Worm (Caenorhabditis elegans) whole organism, L2 larva: Measurements from ENCODE around the gene vha-19.
"Not testable (repeated sequence)": the region's sequence is repeated elsewhere in the genome, so short reads cannot be mapped to it uniquely, and the experiment has no call there.

Experiments used
- C34F6.9 ChIP-seq: fragments of 150-350 bp; optimal IDR thresholded peaks from 2 replicates; lab custom pipeline; 2014; ENCODE audit warnings: missing biosample characterization, missing genetic modification characterization
- Y55F3AM.14 ChIP-seq: fragments of 200-800 bp; sonication (Bioruptor generic); optimal IDR thresholded peaks from 2 replicates; lab custom pipeline; 2018; ENCODE audit warnings: mild to moderate bottlenecking, missing genetic modification characterization, missing compliant biosample characterization
- alr-1 ChIP-seq: fragments of 150-350 bp; optimal IDR thresholded peaks from 2 replicates; lab custom pipeline; 2014; ENCODE audit warnings: missing biosample characterization, missing genetic modification characterization
- ama-1 ChIP-seq: fragments of 150-350 bp; optimal IDR thresholded peaks from 2 replicates; lab custom pipeline; 2018; ENCODE audit warnings: inconsistent platforms
- blmp-1 ChIP-seq: sonication (generic microtip); optimal IDR thresholded peaks from 2 replicates; lab custom pipeline; 2017; ENCODE audit warnings: missing genetic modification characterization, mild to moderate bottlenecking, missing compliant biosample characterization, antibody characterized with exemption, moderate library complexity; ENCODE audit not compliant: insufficient read depth
- ceh-82 ChIP-seq: fragments of 150-350 bp; optimal IDR thresholded peaks from 2 replicates; lab custom pipeline; 2014; ENCODE audit warnings: missing biosample characterization, missing genetic modification characterization
- crh-2 ChIP-seq: sonication (generic microtip); optimal IDR thresholded peaks from 2 replicates; lab custom pipeline; 2017; ENCODE audit warnings: missing biosample characterization, missing genetic modification characterization
- dmd-4 ChIP-seq: sonication (generic microtip); optimal IDR thresholded peaks from 2 replicates; lab custom pipeline; 2017; ENCODE audit warnings: missing biosample characterization, missing genetic modification characterization
- elt-1 ChIP-seq: fragments of 150-350 bp; optimal IDR thresholded peaks from 2 replicates; lab custom pipeline; 2014; ENCODE audit warnings: missing biosample characterization, missing genetic modification characterization
- fos-1 ChIP-seq: fragments of 150-350 bp; optimal IDR thresholded peaks from 2 replicates; lab custom pipeline; 2014; ENCODE audit warnings: missing biosample characterization, missing genetic modification characterization
- gmeb-1 ChIP-seq: fragments of 150-350 bp; optimal IDR thresholded peaks from 2 replicates; lab custom pipeline; 2014; ENCODE audit warnings: missing biosample characterization, missing genetic modification characterization
- lin-13 ChIP-seq: fragments of 150-350 bp; optimal IDR thresholded peaks from 2 replicates; lab custom pipeline; 2014; ENCODE audit warnings: missing biosample characterization, missing genetic modification reagents, missing genetic modification characterization
- lin-39 ChIP-seq: fragments of 150-350 bp; optimal IDR thresholded peaks from 2 replicates; lab custom pipeline; 2014; ENCODE audit warnings: missing biosample characterization, missing genetic modification reagents, missing genetic modification characterization
- lsy-2 ChIP-seq, 2 experiments: fragments of 150-350 bp in 1 of 2; sonication (generic microtip) in 1 of 2; optimal IDR thresholded peaks; 2 replicates each; lab custom pipeline; 2014 to 2017; ENCODE audit warnings: missing biosample characterization in 2 of 2, missing genetic modification characterization in 2 of 2
- mbf-1 ChIP-seq: sonication (generic microtip); optimal IDR thresholded peaks from 2 replicates; lab custom pipeline; 2017; ENCODE audit warnings: missing biosample characterization, missing genetic modification characterization
- mdl-1 ChIP-seq, 2 experiments: fragments of 150-350 bp in 1 of 2; sonication (generic microtip) in 1 of 2; optimal IDR thresholded peaks; 2 replicates each; lab custom pipeline; 2017; ENCODE audit warnings: missing biosample characterization in 2 of 2, missing genetic modification characterization in 2 of 2
- nhr-12 ChIP-seq: fragments of 150-350 bp; optimal IDR thresholded peaks from 2 replicates; lab custom pipeline; 2014; ENCODE audit warnings: missing biosample characterization, missing genetic modification characterization
- nhr-129 ChIP-seq: fragments of 150-350 bp; optimal IDR thresholded peaks from 2 replicates; lab custom pipeline; 2014; ENCODE audit warnings: missing biosample characterization, missing genetic modification characterization
- nhr-21 ChIP-seq: fragments of 150-350 bp; optimal IDR thresholded peaks from 2 replicates; lab custom pipeline; 2014; ENCODE audit warnings: missing biosample characterization, missing genetic modification characterization
- nhr-23 ChIP-seq: fragments of 150-350 bp; optimal IDR thresholded peaks from 2 replicates; lab custom pipeline; 2014; ENCODE audit warnings: missing biosample characterization, missing genetic modification reagents, missing genetic modification characterization
- nhr-237 ChIP-seq: fragments of 150-350 bp; optimal IDR thresholded peaks from 2 replicates; lab custom pipeline; 2014; ENCODE audit warnings: missing biosample characterization, missing genetic modification characterization
- nhr-6 ChIP-seq: fragments of 150-350 bp; optimal IDR thresholded peaks from 2 replicates; lab custom pipeline; 2014; ENCODE audit warnings: missing biosample characterization, missing genetic modification characterization
- nhr-77 ChIP-seq: fragments of 150-350 bp; optimal IDR thresholded peaks from 2 replicates; lab custom pipeline; 2014; ENCODE audit warnings: missing biosample characterization, missing genetic modification characterization
- sem-4 ChIP-seq: fragments of 150-350 bp; optimal IDR thresholded peaks from 2 replicates; lab custom pipeline; 2014; ENCODE audit warnings: missing biosample characterization, missing genetic modification reagents, missing genetic modification characterization
- sma-3 ChIP-seq: sonication (generic microtip); optimal IDR thresholded peaks from 2 replicates; lab custom pipeline; 2016; ENCODE audit warnings: missing genetic modification reagents, missing genetic modification characterization, missing compliant biosample characterization
- sma-9 ChIP-seq, 2 experiments: fragments of 150-350 bp in 1 of 2; sonication (generic microtip) in 1 of 2; optimal IDR thresholded peaks; 2 replicates each; lab custom pipeline; 2014 to 2016; ENCODE audit warnings: missing genetic modification characterization in 2 of 2, mild to moderate bottlenecking in 1 of 2, missing biosample characterization in 1 of 2, missing compliant biosample characterization in 1 of 2, missing genetic modification reagents in 1 of 2, moderate library complexity in 1 of 2
- snpc-4 ChIP-seq: fragments of 150-350 bp; optimal IDR thresholded peaks from 2 replicates; lab custom pipeline; 2014; ENCODE audit warnings: missing biosample characterization, missing genetic modification characterization
- unc-39 ChIP-seq: fragments of 150-350 bp; optimal IDR thresholded peaks from 2 replicates; lab custom pipeline; 2014; ENCODE audit warnings: missing biosample characterization, missing genetic modification characterization
- unc-55 ChIP-seq: fragments of 150-350 bp; sonication (generic microtip); optimal IDR thresholded peaks from 3 replicates; lab custom pipeline; 2014; ENCODE audit warnings: missing biosample characterization, missing genetic modification reagents, missing genetic modification characterization
- unc-62 ChIP-seq: fragments of 150-350 bp; optimal IDR thresholded peaks from 2 replicates; lab custom pipeline; 2014; ENCODE audit warnings: missing biosample characterization, missing genetic modification reagents, missing genetic modification characterization
- ztf-1 ChIP-seq: fragments of 200-800 bp; sonication (Bioruptor generic); conservative IDR thresholded peaks from 2 replicates; pipeline ENCODE4 v1.3.6; 2022; ENCODE audit warnings: missing genetic modification characterization, missing compliant biosample characterization
- ztf-11 ChIP-seq: sonication (generic microtip); optimal IDR thresholded peaks from 2 replicates; lab custom pipeline; 2017; ENCODE audit warnings: missing biosample characterization, missing genetic modification characterization

The vha-19 gene

DNA sequence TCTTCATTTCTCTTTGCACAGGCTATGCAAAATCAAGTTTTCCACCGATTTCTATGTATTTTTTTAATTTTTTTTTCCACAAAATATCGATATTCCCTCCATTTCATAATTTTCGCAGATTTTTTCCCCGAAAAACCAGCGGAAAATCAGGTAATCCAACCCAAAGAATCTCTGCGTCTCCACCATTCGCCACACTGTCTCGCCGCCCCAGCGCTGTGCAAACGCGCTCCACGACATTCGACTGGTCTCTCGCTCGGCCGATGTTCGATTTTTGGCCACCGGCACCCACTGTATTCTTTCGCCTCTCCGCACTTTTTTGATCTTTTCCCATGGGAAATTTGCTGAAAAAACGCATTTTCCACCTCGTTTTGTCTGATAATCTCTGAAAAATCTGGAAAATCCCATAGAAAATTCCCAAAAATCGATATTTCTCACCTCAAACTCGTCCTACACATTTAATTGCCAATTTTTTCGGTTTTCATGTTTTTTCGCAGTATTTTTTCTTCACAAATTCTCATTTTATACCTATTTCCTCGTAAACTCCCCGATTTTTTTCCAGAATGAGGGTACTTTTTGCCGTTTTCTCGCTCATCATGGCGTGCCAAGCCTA, at the start of gene vha-19:
Gene vha-19, plus strand, starts transcription at position 560 of the 610 bp plus-strand sequence.
- peak in 1 of 2 experiments; percentile 42 for TF ChIP-seq lsy-2 (tag; optimal IDR thresholded peaks at IDR 0.05; lab: Kevin White, UChicago)
- peak; percentile 34 for TF ChIP-seq unc-55 (GFP tag; lab: Kevin White, UChicago)
- peak; percentile 11 for TF ChIP-seq C34F6.9 (tag; lab: Kevin White, UChicago)
- TF ChIP-seq nhr-6 (tag; lab: Kevin White, UChicago) = no peak
- peak; percentile 8 for TF ChIP-seq fos-1 (tag; lab: Kevin White, UChicago)
- no peak for TF ChIP-seq Y55F3AM.14 (GFP tag; lab: Kevin White, UChicago)
- TF ChIP-seq ztf-11 (tag; lab: Kevin White, UChicago) = no peak
- peak; percentile 20 for TF ChIP-seq crh-2 (tag; lab: Kevin White, UChicago)
- TF ChIP-seq, all 48 proteins: peak for 5

DNA sequence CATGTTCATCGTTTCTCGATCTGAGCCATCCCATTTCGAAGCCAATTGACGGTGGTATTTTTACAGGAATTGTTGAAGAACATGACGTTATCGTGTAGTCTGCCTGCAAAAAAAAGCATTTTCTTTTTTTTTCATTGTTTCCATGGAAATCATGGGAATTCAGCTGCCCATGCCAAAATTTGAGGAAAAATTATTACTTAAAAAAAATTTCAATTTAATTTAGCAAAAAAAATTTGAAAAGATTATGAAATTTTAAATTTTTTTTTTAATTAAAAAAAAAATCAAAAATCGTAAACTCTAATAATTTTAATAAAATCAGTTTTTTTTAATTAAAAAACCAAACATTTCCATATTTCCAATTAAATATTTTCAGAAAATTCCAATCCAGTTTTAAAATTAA, 37.2 kb upstream of the vha-19 start, which contains the start of gene F42A6.5:
Gene F42A6.5, minus strand, starts transcription at position 101 of the 400 bp plus-strand sequence.
- not testable (repeated sequence) for TF ChIP-seq alr-1, nhr-23, nhr-237 (tag; lab: Kevin White, UChicago)

- TF ChIP-seq mbf-1 (no peak), gmeb-1 (peak; percentile 39), elt-1 (tag; lab: Kevin White, UChicago) (no peak), lin-39 (tag; lab: Kevin White, UChicago) (no peak), ztf-1 (GFP tag; lab: Robert Waterston, UW) (no peak), dmd-4 (tag; lab: Kevin White, UChicago) (no peak), nhr-77 (tag; lab: Kevin White, UChicago) (no peak), lin-13 (GFP tag; lab: Kevin White, UChicago) (peak; percentile 13), lsy-2 (tag; optimal IDR thresholded peaks at IDR 0.05; lab: Kevin White, UChicago) (peak in 1 of 2 experiments; percentile 33), sma-9 (GFP tag; optimal IDR thresholded peaks at IDR 0.05; lab: Kevin White, UChicago) (peak; percentile 29), sma-9 (tag; optimal IDR thresholded peaks at IDR 0.05; lab: Kevin White, UChicago) (no peak), nhr-12 (tag; lab: Kevin White, UChicago) (no peak), alr-1 (tag; lab: Kevin White, UChicago) (no peak), nhr-21 (tag; lab: Kevin White, UChicago) (peak; percentile 11), ama-1 (lab: Kevin White, UChicago) (peak; percentile 72), blmp-1 (tag; lab: Kevin White, UChicago) (no peak), unc-39 (no peak), sem-4 (tag; lab: Kevin White, UChicago) (peak; percentile 4), C34F6.9 (tag; lab: Kevin White, UChicago) (no peak), nhr-6 (tag; lab: Kevin White, UChicago) (no peak), unc-62 (GFP tag; lab: Kevin White, UChicago) (no peak)
- TF ChIP-seq, all 48 proteins: peak for 7
Measured at ce11 chrIV:3336585-3336984, 32.4 kb upstream of the vha-19 start, which contains the start of gene F42A6.6. Gene F42A6.6 (minus strand): TSS chrIV:3336873.

DNA sequence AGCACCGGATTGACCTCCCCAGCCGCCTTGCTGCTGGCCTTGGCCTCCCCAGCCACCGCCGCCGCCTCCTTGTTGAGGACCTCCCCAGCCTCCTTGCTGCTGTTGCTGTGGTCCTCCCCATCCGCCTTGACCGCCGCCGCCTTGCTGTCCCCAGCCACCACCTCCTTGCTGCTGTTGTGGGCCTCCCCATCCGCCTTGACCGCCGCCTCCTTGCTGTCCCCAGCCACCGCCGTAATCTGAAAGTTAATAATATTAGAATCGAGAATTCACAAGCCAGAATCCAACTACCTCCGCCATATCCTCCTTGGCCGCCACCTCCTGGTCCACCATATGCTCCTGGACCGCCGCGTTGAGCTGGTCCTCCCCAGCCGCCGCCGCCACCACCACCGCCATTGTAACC, 31.7 kb upstream of the vha-19 start:
- no peak for TF ChIP-seq ceh-82 (tag; lab: Kevin White, UChicago)
- TF ChIP-seq snpc-4 = no peak
- TF ChIP-seq nhr-6 (tag; lab: Kevin White, UChicago) = no peak
- no peak for TF ChIP-seq mdl-1 (tag; optimal IDR thresholded peaks at IDR 0.05; lab: Kevin White, UChicago)
- TF ChIP-seq fos-1 (tag; lab: Kevin White, UChicago) = no peak
- no peak for TF ChIP-seq gmeb-1
- no peak for TF ChIP-seq nhr-129 (tag; lab: Kevin White, UChicago)
- TF ChIP-seq Y55F3AM.14 (GFP tag; lab: Kevin White, UChicago) = no peak
- no peak for TF ChIP-seq lin-13 (GFP tag; lab: Kevin White, UChicago)
- TF ChIP-seq crh-2 (tag; lab: Kevin White, UChicago) = no peak
- TF ChIP-seq ztf-1 (GFP tag; lab: Robert Waterston, UW) = no peak
- TF ChIP-seq nhr-23 (tag; lab: Kevin White, UChicago) = no peak
- TF ChIP-seq unc-55 (GFP tag; lab: Kevin White, UChicago) = no peak
- no peak for TF ChIP-seq lsy-2 (tag; optimal IDR thresholded peaks at IDR 0.05; lab: Kevin White, UChicago)
- TF ChIP-seq unc-62 (GFP tag; lab: Kevin White, UChicago) = no peak
- no peak for TF ChIP-seq lin-39 (tag; lab: Kevin White, UChicago)
- TF ChIP-seq sma-3 (GFP tag; lab: Kevin White, UChicago) = no peak
